Worm (Caenorhabditis elegans) whole organism, late embryonic: ENCODE measurements around the gene F43H9.4.

Experiments
- C08G9.2 ChIP-seq: sonication (generic microtip); optimal IDR thresholded peaks from 2 replicates; lab custom pipeline; 2016; ENCODE audit warnings: mild to moderate bottlenecking, missing genetic modification characterization, moderate library complexity, missing compliant biosample characterization
- C38D4.7 ChIP-seq: fragments of 200-800 bp; sonication (Bioruptor generic); optimal IDR thresholded peaks from 2 replicates; lab custom pipeline; 2018; ENCODE audit warnings: mild to moderate bottlenecking, missing genetic modification characterization, moderate library complexity, missing compliant biosample characterization
- T23F11.4 ChIP-seq: fragments of 200-800 bp; sonication (Bioruptor generic); optimal IDR thresholded peaks from 2 replicates; lab custom pipeline; 2018; ENCODE audit warnings: mild to moderate bottlenecking, missing genetic modification characterization, missing compliant biosample characterization
- Y22D7AL.16 ChIP-seq: sonication (generic microtip); optimal IDR thresholded peaks from 2 replicates; lab custom pipeline; 2016; ENCODE audit warnings: missing genetic modification characterization, missing compliant biosample characterization
- ama-1 ChIP-seq: fragments of 150-350 bp; optimal IDR thresholded peaks from 2 replicates; lab custom pipeline; 2014
- ceh-14 ChIP-seq: sonication (generic microtip); optimal IDR thresholded peaks from 2 replicates; lab custom pipeline; 2016; ENCODE audit warnings: missing genotype, missing genetic modification characterization, missing compliant biosample characterization
- ceh-22 ChIP-seq: sonication (generic microtip); optimal IDR thresholded peaks from 2 replicates; lab custom pipeline; 2017; ENCODE audit warnings: missing biosample characterization, missing genetic modification characterization
- ceh-24 ChIP-seq: sonication (generic microtip); optimal IDR thresholded peaks from 2 replicates; lab custom pipeline; 2016; ENCODE audit warnings: mild to moderate bottlenecking, missing genetic modification characterization, missing compliant biosample characterization
- ceh-30 ChIP-seq: fragments of 150-350 bp; optimal IDR thresholded peaks from 2 replicates; lab custom pipeline; 2014; ENCODE audit warnings: missing biosample characterization, missing genetic modification characterization
- dve-1 ChIP-seq: sonication (generic microtip); optimal IDR thresholded peaks from 2 replicates; lab custom pipeline; 2017; ENCODE audit warnings: antibody characterized with exemption, mild to moderate bottlenecking, missing genetic modification characterization, missing compliant biosample characterization
- elt-2 ChIP-seq: sonication (generic microtip); optimal IDR thresholded peaks from 2 replicates; lab custom pipeline; 2016; ENCODE audit warnings: missing genetic modification reagents, missing genetic modification characterization, missing compliant biosample characterization
- eyg-1 ChIP-seq: sonication (generic microtip); optimal IDR thresholded peaks from 2 replicates; lab custom pipeline; 2016; ENCODE audit warnings: missing genotype, missing genetic modification characterization, missing compliant biosample characterization
- fax-1 ChIP-seq: sonication (generic microtip); optimal IDR thresholded peaks from 2 replicates; lab custom pipeline; 2016; ENCODE audit warnings: missing genotype, missing genetic modification characterization, missing compliant biosample characterization
- hlh-30 ChIP-seq: sonication (generic microtip); optimal IDR thresholded peaks from 2 replicates; lab custom pipeline; 2017; ENCODE audit warnings: antibody characterized with exemption, missing genetic modification characterization, missing compliant biosample characterization; ENCODE audit not compliant: insufficient read depth
- hlh-6 ChIP-seq: sonication (generic microtip); optimal IDR thresholded peaks from 2 replicates; lab custom pipeline; 2016; ENCODE audit warnings: missing genotype, missing genetic modification characterization, missing compliant biosample characterization
- lim-6 ChIP-seq: sonication (generic microtip); optimal IDR thresholded peaks from 2 replicates; lab custom pipeline; 2016; ENCODE audit warnings: missing genetic modification characterization, missing compliant biosample characterization
- lin-11 ChIP-seq: fragments of 200-800 bp; sonication (Bioruptor generic); optimal IDR thresholded peaks from 2 replicates; lab custom pipeline; 2018; ENCODE audit warnings: mild to moderate bottlenecking, missing genetic modification characterization, missing compliant biosample characterization
- nhr-232 ChIP-seq: sonication (generic microtip); optimal IDR thresholded peaks from 2 replicates; lab custom pipeline; 2016; ENCODE audit warnings: missing genetic modification characterization, missing compliant biosample characterization
- odd-2 ChIP-seq: sonication (generic microtip); optimal IDR thresholded peaks from 2 replicates; lab custom pipeline; 2017; ENCODE audit warnings: antibody characterized with exemption, mild to moderate bottlenecking, missing genetic modification characterization, missing compliant biosample characterization
- pag-3 ChIP-seq: sonication (generic microtip); optimal IDR thresholded peaks from 2 replicates; lab custom pipeline; 2016; ENCODE audit warnings: missing compliant biosample characterization, missing genetic modification characterization, borderline replicate concordance
- pat-9 ChIP-seq: fragments of 200-800 bp; sonication (Bioruptor generic); optimal IDR thresholded peaks from 2 replicates; lab custom pipeline; 2018; ENCODE audit warnings: mild to moderate bottlenecking, missing genetic modification characterization, moderate library complexity, missing compliant biosample characterization
- pax-1 ChIP-seq: fragments of 150-350 bp; optimal IDR thresholded peaks from 2 replicates; lab custom pipeline; 2014; ENCODE audit warnings: missing biosample characterization, missing genetic modification characterization
- pha-2 ChIP-seq: sonication (generic microtip); optimal IDR thresholded peaks from 2 replicates; lab custom pipeline; 2017; ENCODE audit warnings: mild to moderate bottlenecking, missing genetic modification characterization, missing compliant biosample characterization
- pha-4 ChIP-seq: fragments of 150-350 bp; optimal IDR thresholded peaks from 2 replicates; lab custom pipeline; 2018; ENCODE audit warnings: missing biosample characterization, missing genetic modification reagents, missing genetic modification characterization
- pros-1 ChIP-seq: fragments of 150-350 bp; optimal IDR thresholded peaks from 2 replicates; lab custom pipeline; 2014; ENCODE audit warnings: missing biosample characterization, missing genetic modification reagents, missing genetic modification characterization
- sox-4 ChIP-seq: sonication (generic microtip); optimal IDR thresholded peaks from 2 replicates; lab custom pipeline; 2017; ENCODE audit warnings: mild to moderate bottlenecking, missing genetic modification characterization, inconsistent platforms, missing compliant biosample characterization
- syd-9 ChIP-seq: sonication (generic microtip); optimal IDR thresholded peaks from 2 replicates; lab custom pipeline; 2016; ENCODE audit warnings: mild to moderate bottlenecking, missing genetic modification characterization, moderate library complexity, missing compliant biosample characterization
- ttx-3 ChIP-seq: sonication (generic microtip); optimal IDR thresholded peaks from 2 replicates; lab custom pipeline; 2016; ENCODE audit warnings: missing genetic modification reagents, missing genetic modification characterization, missing compliant biosample characterization
- unc-3 ChIP-seq, 2 experiments: fragments of 200-800 bp in 1 of 2; sonication (Bioruptor generic) in 1 of 2; sonication (generic microtip) in 1 of 2; conservative IDR thresholded peaks in 1 of 2; optimal IDR thresholded peaks in 1 of 2; 2 replicates each; pipeline versions ENCODE4 v1.3.6 to Lab custom; 2016 to 2022; ENCODE audit warnings: missing compliant biosample characterization in 2 of 2, missing genetic modification characterization in 2 of 2, missing genetic modification reagents in 1 of 2
- unc-42 ChIP-seq: sonication (generic microtip); optimal IDR thresholded peaks from 2 replicates; lab custom pipeline; 2016; ENCODE audit warnings: missing genotype, missing genetic modification characterization, missing compliant biosample characterization
- zip-5 ChIP-seq: sonication (generic microtip); optimal IDR thresholded peaks from 2 replicates; lab custom pipeline; 2016; ENCODE audit warnings: missing genetic modification characterization, missing compliant biosample characterization

Gene F43H9.4

DNA sequence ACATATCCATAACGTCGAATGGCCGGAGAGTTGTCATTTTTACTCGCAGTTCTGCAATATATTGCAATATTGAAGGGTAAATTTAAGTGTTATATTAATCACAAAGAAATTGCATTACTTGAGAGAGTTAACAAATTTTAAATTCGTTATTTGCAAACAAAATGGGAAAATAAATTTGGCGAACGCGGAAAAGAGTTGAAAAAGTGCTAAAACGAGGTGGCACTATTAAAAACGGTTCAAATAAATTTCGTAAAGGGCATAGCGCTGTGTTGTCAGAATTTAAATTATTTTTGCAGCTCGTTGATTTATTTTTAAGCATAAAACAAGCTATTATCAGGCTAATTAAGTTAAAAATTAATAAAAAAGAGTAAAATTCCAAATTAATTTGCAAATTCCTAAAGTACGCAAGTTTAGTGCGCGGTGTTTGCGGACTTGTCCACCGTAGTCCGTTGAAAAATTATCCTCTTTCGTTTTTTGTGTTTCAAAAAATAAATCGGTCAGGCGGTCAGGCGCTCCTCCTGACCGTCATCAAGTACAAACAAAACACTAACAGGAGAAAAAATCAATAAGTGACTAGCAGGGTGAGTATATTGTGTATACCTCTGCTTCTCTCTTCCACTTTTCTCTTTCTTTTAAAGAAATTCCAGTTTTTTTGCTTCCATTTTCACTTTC lies 43.0 kb upstream of the F43H9.4 start, which contains the start of the genes natb-1 and abhd-12:
natb-1 (minus strand) TSS at position 51 of the 672 bp plus-strand sequence.
abhd-12 (plus strand) TSS at position 499 of the 672 bp plus-strand sequence.
- TF ChIP-seq fax-1 = no peak
- TF ChIP-seq ceh-24 (tag; lab: Kevin White, UChicago) = no peak
- TF ChIP-seq pag-3 (tag; lab: Kevin White, UChicago) = no peak
- no peak for TF ChIP-seq dve-1 (tag; lab: Kevin White, UChicago)
- TF ChIP-seq ceh-30 = peak; percentile 27
- TF ChIP-seq hlh-30 (tag; lab: Kevin White, UChicago) = peak; percentile 16
- TF ChIP-seq unc-3 (GFP tag; conservative IDR thresholded peaks at IDR 0.05; lab: Robert Waterston, UW) = no peak
- TF ChIP-seq unc-3 (tag; optimal IDR thresholded peaks at IDR 0.05; lab: Kevin White, UChicago) = no peak
- TF ChIP-seq pros-1 (tag; lab: Kevin White, UChicago) = no peak
- TF ChIP-seq nhr-232 (tag; lab: Kevin White, UChicago) = no peak
- no peak for TF ChIP-seq syd-9
- TF ChIP-seq ceh-14 (tag; lab: Kevin White, UChicago) = peak; percentile 70
- TF ChIP-seq unc-42 (tag; lab: Kevin White, UChicago) = peak; percentile 77

- TF ChIP-seq syd-9 (no peak), lin-11 (tag; lab: Kevin White, UChicago) (no peak), T23F11.4 (GFP tag; lab: Kevin White, UChicago) (no peak), unc-3 (GFP tag; conservative IDR thresholded peaks at IDR 0.05; lab: Robert Waterston, UW) (no peak), unc-3 (tag; optimal IDR thresholded peaks at IDR 0.05; lab: Kevin White, UChicago) (no peak), ceh-22 (tag; lab: Kevin White, UChicago) (no peak), C38D4.7 (GFP tag; lab: Kevin White, UChicago) (no peak), pax-1 (no peak), pat-9 (tag; lab: Kevin White, UChicago) (no peak), eyg-1 (tag; lab: Kevin White, UChicago) (no peak), sox-4 (tag; lab: Kevin White, UChicago) (no peak), elt-2 (tag; lab: Kevin White, UChicago) (no peak), lim-6 (tag; lab: Kevin White, UChicago) (no peak), pha-2 (tag; lab: Kevin White, UChicago) (no peak), unc-42 (tag; lab: Kevin White, UChicago) (no peak)
Measured at ce11 chrV:7985860-7986259, 40.6 kb upstream of the F43H9.4 start, which contains the start of gene Y97E10AL.1. Y97E10AL.1 (plus strand) TSS chrV:7986160.

DNA sequence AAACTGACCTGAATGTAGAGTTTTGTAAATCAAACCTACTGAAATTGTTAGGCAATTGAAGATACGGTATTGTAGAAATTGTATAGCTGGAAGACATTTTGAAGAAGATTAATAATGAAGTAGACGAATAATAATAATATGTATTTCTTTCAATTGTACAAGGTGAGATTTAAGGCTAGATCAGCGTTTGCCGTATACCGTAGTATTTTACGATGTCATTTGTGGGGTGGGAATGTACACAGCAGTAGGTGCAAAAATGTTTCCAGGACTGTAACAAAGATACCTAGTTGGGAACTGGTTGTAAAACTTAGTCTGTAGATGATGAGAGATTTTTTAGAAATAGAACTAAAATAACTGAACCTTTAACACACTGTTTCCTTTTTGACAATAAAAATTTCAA lies 31.9 kb upstream of the F43H9.4 start, which contains the start of gene ceh-76:
ceh-76 (minus strand) TSS at position 101 of the 400 bp plus-strand sequence.
- no peak for TF ChIP-seq hlh-6 (tag; lab: Kevin White, UChicago)

ce11 chrV:7995165-7995564 lies 31.3 kb upstream of the F43H9.4 start:
- TF ChIP-seq Y22D7AL.16 (tag; lab: Kevin White, UChicago) (no peak), zip-5 (tag; lab: Kevin White, UChicago) (no peak), elt-2 (tag; lab: Kevin White, UChicago) (no peak), pha-4 (tag; lab: Kevin White, UChicago) (no peak), C08G9.2 (tag; lab: Kevin White, UChicago) (no peak), ama-1 (no peak), odd-2 (no peak), ceh-22 (tag; lab: Kevin White, UChicago) (no peak)

DNA sequence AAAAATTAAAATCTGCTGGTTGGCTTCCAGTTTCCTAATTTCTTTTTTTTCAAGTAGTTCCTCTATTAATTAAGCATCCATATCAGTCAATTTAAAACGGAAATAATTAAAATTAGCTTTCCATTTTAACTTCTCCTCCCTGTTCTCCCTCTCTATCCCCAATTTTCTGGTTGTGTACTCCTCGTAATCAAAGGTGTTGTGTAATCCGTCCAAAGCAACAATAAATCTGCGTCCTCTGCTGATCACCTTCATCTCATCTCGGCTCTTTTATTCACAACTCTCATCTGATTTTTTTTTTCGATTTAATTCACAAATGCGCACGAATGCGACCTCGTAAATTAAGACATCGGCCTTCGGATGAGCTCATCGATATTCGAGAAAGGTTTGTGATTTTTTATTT lies 30.6 kb upstream of the F43H9.4 start, which contains the start of gene Y97E10AR.2:
Y97E10AR.2 (plus strand) TSS at position 301 of the 400 bp plus-strand sequence.
- TF ChIP-seq dve-1 (tag; lab: Kevin White, UChicago) = no peak
- no peak for TF ChIP-seq ama-1
- no peak for TF ChIP-seq ceh-22 (tag; lab: Kevin White, UChicago)
- no peak for TF ChIP-seq ttx-3 (tag; lab: Kevin White, UChicago)
